Worm (Caenorhabditis elegans): ENCODE measurements around the gene D2089.8.
A peak's percentile ranks its signal among the peaks of the same experiment; 100 is the strongest.

D2089.8 gene

DNA sequence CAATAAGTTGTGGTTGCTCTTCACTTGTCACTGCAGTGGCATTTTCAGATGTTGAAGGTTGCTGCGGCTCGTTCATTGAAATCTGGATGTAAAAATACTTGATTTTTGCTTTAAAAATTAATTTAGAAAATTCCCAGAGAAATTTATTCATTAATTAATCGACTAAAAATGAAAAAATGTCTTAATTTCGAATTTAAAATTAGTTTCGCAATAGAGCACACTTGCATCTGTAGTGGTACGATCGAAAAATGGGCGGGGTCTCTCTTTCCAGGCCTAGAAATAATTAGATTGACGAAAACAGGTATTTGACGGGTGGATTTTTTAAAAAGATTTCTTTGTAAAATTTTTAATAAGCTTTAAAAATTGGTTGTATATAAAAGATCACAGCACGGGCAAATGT lies at the start of gene D2089.8:
Gene D2089.8, minus strand, starts transcription at position 84 of the 400 bp plus-strand sequence.
- peak; percentile 32 for TF ChIP-seq C34F6.9 (tag; optimal IDR thresholded peaks at IDR 0.05)
- TF ChIP-seq nhr-12 (tag; optimal IDR thresholded peaks at IDR 0.05): no peak
- TF ChIP-seq zag-1 (tag; optimal IDR thresholded peaks at IDR 0.05): no peak
- no peak for TF ChIP-seq Y55F3AM.14 (GFP tag; optimal IDR thresholded peaks at IDR 0.05)
- peak in 1 of 2 experiments; percentile 35 for TF ChIP-seq lsy-2 (tag; optimal IDR thresholded peaks at IDR 0.05)
- TF ChIP-seq blmp-1 (tag; optimal IDR thresholded peaks at IDR 0.05; ENCODE audit: insufficient read depth): no peak

DNA sequence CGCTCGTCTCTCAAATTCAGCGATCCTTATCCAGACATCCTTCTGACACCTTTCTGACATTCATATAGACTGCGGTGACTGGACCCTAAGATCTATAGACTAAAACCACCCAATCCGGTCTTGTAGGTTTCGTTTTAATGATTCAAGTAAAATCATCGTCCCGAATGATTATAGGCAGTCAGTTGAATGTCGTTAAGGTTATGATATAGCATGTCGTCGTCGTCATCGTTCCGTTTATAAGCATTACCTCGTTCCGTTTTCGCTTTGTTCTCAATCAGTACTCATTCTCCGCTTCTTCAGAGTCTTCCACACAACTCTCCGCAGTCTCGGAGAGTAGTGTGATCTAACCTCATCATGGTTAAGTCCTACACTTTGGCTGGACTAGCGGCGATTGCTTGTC lies 46.1 kb upstream of the D2089.8 start, which contains the start of gene bli-1:
Gene bli-1, plus strand, starts transcription at position 301 of the 400 bp plus-strand sequence.
- TF ChIP-seq sma-9 (GFP tag; optimal IDR thresholded peaks at IDR 0.05): no peak
- no peak for TF ChIP-seq sma-9 (tag; optimal IDR thresholded peaks at IDR 0.05)
- TF ChIP-seq nhr-129 (tag; optimal IDR thresholded peaks at IDR 0.05): no peak
- no peak for TF ChIP-seq lin-39 (tag; optimal IDR thresholded peaks at IDR 0.05)
- TF ChIP-seq C34F6.9 (tag; optimal IDR thresholded peaks at IDR 0.05): no peak
- TF ChIP-seq elt-1 (tag; optimal IDR thresholded peaks at IDR 0.05): no peak
- no peak for TF ChIP-seq nhr-237 (tag; optimal IDR thresholded peaks at IDR 0.05)
- no peak for TF ChIP-seq nhr-6 (tag; optimal IDR thresholded peaks at IDR 0.05)
- no peak for TF ChIP-seq crh-2 (tag; optimal IDR thresholded peaks at IDR 0.05)
- TF ChIP-seq nhr-10 (tag; optimal IDR thresholded peaks at IDR 0.05): no peak
- TF ChIP-seq ama-1 (optimal IDR thresholded peaks at IDR 0.05): no peak
- TF ChIP-seq Y55F3AM.14 (GFP tag; optimal IDR thresholded peaks at IDR 0.05): no peak
- no peak for TF ChIP-seq zag-1 (tag; optimal IDR thresholded peaks at IDR 0.05)
- no peak for TF ChIP-seq ZK546.5 (tag; optimal IDR thresholded peaks at IDR 0.05)
- TF ChIP-seq nhr-77 (tag; optimal IDR thresholded peaks at IDR 0.05): no peak
- TF ChIP-seq lin-11 (tag; optimal IDR thresholded peaks at IDR 0.05): no peak
- TF ChIP-seq lin-13 (GFP tag; optimal IDR thresholded peaks at IDR 0.05): no peak
- no peak for TF ChIP-seq dmd-4 (tag; optimal IDR thresholded peaks at IDR 0.05)

DNA sequence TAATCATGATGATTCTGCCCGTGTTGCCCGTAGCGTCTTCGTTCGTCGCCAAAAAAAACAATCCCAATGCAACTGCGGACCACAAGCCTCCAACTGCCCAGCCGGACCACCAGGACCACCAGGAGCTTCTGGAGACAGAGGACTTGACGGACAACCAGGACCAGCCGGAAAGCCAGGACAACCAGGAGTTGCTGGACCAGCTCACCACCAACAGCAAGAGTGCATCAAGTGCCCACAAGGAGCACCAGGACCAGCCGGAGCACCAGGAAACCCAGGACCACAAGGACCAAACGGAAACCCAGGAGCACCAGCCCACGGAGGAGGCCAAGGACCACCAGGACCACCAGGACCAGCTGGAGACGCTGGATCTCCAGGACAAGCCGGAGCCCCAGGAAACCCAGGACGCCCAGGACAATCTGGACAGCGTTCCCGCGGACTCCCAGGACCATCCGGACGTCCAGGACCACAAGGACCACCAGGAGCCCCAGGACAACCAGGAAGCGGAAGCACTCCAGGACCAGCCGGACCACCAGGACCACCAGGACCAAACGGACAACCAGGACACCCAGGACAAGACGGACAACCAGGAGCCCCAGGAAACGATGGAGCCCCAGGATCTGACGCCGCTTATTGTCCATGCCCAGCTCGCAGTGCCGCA lies 45.0 kb upstream of the D2089.8 start:
- TF ChIP-seq sem-4 (tag; optimal IDR thresholded peaks at IDR 0.05) (no peak), nhr-129 (tag; optimal IDR thresholded peaks at IDR 0.05) (no peak), lin-39 (tag; optimal IDR thresholded peaks at IDR 0.05) (no peak)

DNA sequence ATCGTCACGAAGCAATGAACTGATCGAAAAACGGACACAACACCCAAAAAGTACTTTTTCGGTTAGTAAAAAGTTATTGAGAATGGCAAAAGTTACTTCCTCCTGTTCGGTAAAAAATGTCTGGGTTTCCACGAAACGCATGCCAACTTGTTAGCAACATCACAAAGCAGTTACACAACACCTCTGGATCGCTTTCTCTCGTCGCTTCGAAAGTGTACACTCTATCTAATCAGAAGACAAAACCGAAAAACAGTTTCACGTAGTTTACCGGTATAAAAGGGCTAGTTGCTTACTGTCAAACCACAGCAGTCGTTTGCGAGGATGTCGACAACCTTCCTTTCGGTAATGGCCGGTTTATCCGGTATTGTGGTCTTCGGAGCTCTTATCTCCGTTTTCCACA lies 44.3 kb upstream of the D2089.8 start, which contains the start of gene col-80:
Gene col-80, plus strand, starts transcription at position 301 of the 400 bp plus-strand sequence.
- no peak for TF ChIP-seq ztf-11 (tag; optimal IDR thresholded peaks at IDR 0.05)
- no peak for TF ChIP-seq mdl-1 (tag; optimal IDR thresholded peaks at IDR 0.05)
- no peak for TF ChIP-seq snpc-4 (tag; optimal IDR thresholded peaks at IDR 0.05)
- TF ChIP-seq sem-4 (tag; optimal IDR thresholded peaks at IDR 0.05): no peak
- no peak for TF ChIP-seq egl-27 (tag; optimal IDR thresholded peaks at IDR 0.05)
- TF ChIP-seq nhr-6 (tag; optimal IDR thresholded peaks at IDR 0.05): no peak
- TF ChIP-seq gmeb-1 (tag; optimal IDR thresholded peaks at IDR 0.05): no peak
- no peak for TF ChIP-seq unc-55 (GFP tag; optimal IDR thresholded peaks at IDR 0.05)
- TF ChIP-seq blmp-1 (tag; optimal IDR thresholded peaks at IDR 0.05; ENCODE audit: insufficient read depth): no peak
- no peak for TF ChIP-seq zag-1 (tag; optimal IDR thresholded peaks at IDR 0.05)
- no peak for TF ChIP-seq C34F6.9 (tag; optimal IDR thresholded peaks at IDR 0.05)
- no peak for TF ChIP-seq ceh-16 (tag; optimal IDR thresholded peaks at IDR 0.05)
- TF ChIP-seq lsy-2 (tag; optimal IDR thresholded peaks at IDR 0.05): no peak
- TF ChIP-seq nhr-77 (tag; optimal IDR thresholded peaks at IDR 0.05): no peak
- no peak for TF ChIP-seq elt-3 (tag; optimal IDR thresholded peaks at IDR 0.05)
- no peak for TF ChIP-seq elt-1 (tag; optimal IDR thresholded peaks at IDR 0.05)
- TF ChIP-seq alr-1 (tag; optimal IDR thresholded peaks at IDR 0.05): no peak
- no peak for TF ChIP-seq lin-13 (GFP tag; optimal IDR thresholded peaks at IDR 0.05)
- TF ChIP-seq nhr-21 (tag; optimal IDR thresholded peaks at IDR 0.05): no peak
- no peak for TF ChIP-seq nhr-237 (tag; optimal IDR thresholded peaks at IDR 0.05)

DNA sequence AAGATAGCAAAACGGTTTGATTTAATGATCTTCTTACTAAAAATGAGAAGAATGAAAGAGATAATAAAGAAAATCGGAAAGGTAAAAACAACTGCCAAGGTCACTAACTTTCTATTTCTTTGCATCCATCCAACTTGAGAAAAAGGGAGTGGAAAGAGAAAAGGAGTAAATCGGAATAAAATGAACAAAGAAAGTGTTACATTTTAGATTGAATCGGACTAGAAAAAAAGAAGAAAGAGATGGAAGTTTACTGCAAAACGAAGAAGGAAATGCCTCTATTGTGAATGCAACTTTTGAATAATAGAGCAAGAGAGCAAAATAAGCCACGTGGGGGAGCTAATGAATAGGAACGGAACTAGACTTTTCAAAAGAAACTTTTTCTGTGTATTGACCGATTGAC lies 43.5 kb upstream of the D2089.8 start:
- TF ChIP-seq ztf-11 (tag; optimal IDR thresholded peaks at IDR 0.05) (no peak), blmp-1 (tag; optimal IDR thresholded peaks at IDR 0.05; ENCODE audit: insufficient read depth) (peak; percentile 94), nhr-25 (tag; optimal IDR thresholded peaks at IDR 0.05) (peak; percentile 75)
